Fruit fly (Drosophila melanogaster) whole organism: ENCODE data around the gene CG6409.

Source experiments
- CG8478 ChIP-seq: fragments of >200 bp; optimal IDR thresholded peaks from 2 replicates; lab custom pipeline; 2018; ENCODE audit warnings: inconsistent platforms
- psq ChIP-seq: fragments of >200 bp; optimal IDR thresholded peaks from 2 replicates; lab custom pipeline; 2017
- usp ChIP-seq: fragments of >200 bp; optimal IDR thresholded peaks from 2 replicates; lab custom pipeline; 2017; ENCODE audit warnings: missing biosample characterization, missing genetic modification characterization, mixed read lengths

- TF ChIP-seq psq (no peak), CG8478 (lab: Kevin White, UChicago) (no peak), usp (GFP tag; lab: Kevin White, UChicago) (no peak)
These were observed 13.0 kb downstream of the CG6409 start for dm6 chr3L:10869144-10869543.
